Fruit fly (Drosophila melanogaster) whole organism, embryonic: ENCODE results near the gene Pvr.

Experiments used
- CG11504 ChIP-seq: fragments of 200-800 bp; sonication (Bioruptor generic); optimal IDR thresholded peaks from 3 replicates; lab custom pipeline; 2019; ENCODE audit warnings: missing biosample characterization, mild to moderate bottlenecking, missing genetic modification characterization, moderate library complexity
- CG11560 ChIP-seq: fragments of 200-800 bp; sonication (Bioruptor generic); IDR thresholded peaks from 3 replicates; pipeline ENCODE4 v1.3.6; 2022; ENCODE audit warnings: missing biosample characterization, missing genetic modification characterization
- CG13287 ChIP-seq: fragments of 200-800 bp; sonication (Bioruptor generic); IDR thresholded peaks from 2 replicates; pipeline ENCODE4 v1.3.6; 2022; ENCODE audit warnings: missing biosample characterization, missing genetic modification characterization; ENCODE audit not compliant: partially characterized antibody
- CG14860 ChIP-seq: fragments of 200-800 bp; sonication (Bioruptor generic); IDR thresholded peaks from 3 replicates; pipeline ENCODE4 v1.3.6; 2022; ENCODE audit warnings: missing biosample characterization, missing genetic modification characterization; ENCODE audit not compliant: partially characterized antibody
- CG17385 ChIP-seq: fragments of 200-800 bp; sonication (Bioruptor generic); optimal IDR thresholded peaks from 3 replicates; lab custom pipeline; 2018; ENCODE audit warnings: missing biosample characterization, mild to moderate bottlenecking, missing genetic modification characterization
- CG2712 ChIP-seq: fragments of 200-800 bp; optimal IDR thresholded peaks from 3 replicates; lab custom pipeline; 2019; ENCODE audit warnings: missing biosample characterization, mild to moderate bottlenecking, missing genetic modification characterization, moderate library complexity
- CG34224 ChIP-seq: fragments of 200-800 bp; sonication (Bioruptor generic); IDR thresholded peaks from 3 replicates; pipeline ENCODE4 v1.3.6; 2022; ENCODE audit warnings: missing biosample characterization, missing genetic modification characterization; ENCODE audit not compliant: partially characterized antibody
- CG3995 ChIP-seq: fragments of 200-800 bp; sonication (Bioruptor generic); optimal IDR thresholded peaks from 3 replicates; lab custom pipeline; 2016; ENCODE audit warnings: missing biosample characterization, missing genetic modification characterization
- CG4617 ChIP-seq: fragments of 200-800 bp; sonication (Bioruptor generic); optimal IDR thresholded peaks from 3 replicates; lab custom pipeline; 2016; ENCODE audit warnings: missing biosample characterization, missing genetic modification characterization, borderline replicate concordance
- CG9817 ChIP-seq: fragments of 200-800 bp; sonication (Bioruptor generic); optimal IDR thresholded peaks from 2 replicates; lab custom pipeline; 2018; ENCODE audit warnings: missing biosample characterization, mild to moderate bottlenecking, missing genetic modification characterization, moderate library complexity
- Dp ChIP-seq: fragments of 200-800 bp; sonication (Bioruptor generic); optimal IDR thresholded peaks from 2 replicates; lab custom pipeline; 2018; ENCODE audit warnings: missing biosample characterization, mild to moderate bottlenecking, missing genetic modification characterization, moderate library complexity
- E2f2 ChIP-seq: fragments of 200-800 bp; sonication (Bioruptor generic); IDR thresholded peaks from 2 replicates; pipeline ENCODE4 v1.3.6; 2022; ENCODE audit warnings: missing biosample characterization, missing genetic modification characterization
- ERR ChIP-seq: fragments of 200-800 bp; sonication (Bioruptor generic); optimal IDR thresholded peaks from 2 replicates; lab custom pipeline; 2016; ENCODE audit warnings: missing biosample characterization, missing genetic modification characterization
- Hmx ChIP-seq: fragments of 200-800 bp; sonication (Bioruptor generic); optimal IDR thresholded peaks from 2 replicates; lab custom pipeline; 2016; ENCODE audit warnings: missing biosample characterization, missing genetic modification characterization
- Jarid2 ChIP-seq: fragments of 200-800 bp; sonication (Bioruptor generic); optimal IDR thresholded peaks from 3 replicates; lab custom pipeline; 2017; ENCODE audit warnings: mild to moderate bottlenecking, missing biosample characterization, missing genetic modification reagents, missing genetic modification characterization
- Kr ChIP-seq: fragments of 200-800 bp; sonication (Bioruptor generic); optimal IDR thresholded peaks from 2 replicates; lab custom pipeline; 2017; ENCODE audit warnings: missing biosample characterization, mild to moderate bottlenecking, missing genetic modification characterization
- MBD-R2 ChIP-seq: fragments of 200-800 bp; sonication (Bioruptor generic); IDR thresholded peaks from 2 replicates; pipeline ENCODE4 v1.3.6; 2022; ENCODE audit warnings: missing biosample characterization, missing genetic modification characterization
- Med ChIP-seq: fragments of 200-800 bp; sonication (Bioruptor generic); peaks from one replicate; lab custom pipeline; 2016; ENCODE audit warnings: missing biosample characterization, missing genetic modification characterization, mild to moderate bottlenecking, inconsistent platforms, moderate library complexity
- Meics ChIP-seq: fragments of 200-800 bp; sonication (Bioruptor generic); optimal IDR thresholded peaks from 2 replicates; lab custom pipeline; 2017; ENCODE audit warnings: missing biosample characterization, mild to moderate bottlenecking, missing genetic modification characterization
- NC2β ChIP-seq: fragments of 200-800 bp; sonication (Bioruptor generic); optimal IDR thresholded peaks from 2 replicates; lab custom pipeline; 2016; ENCODE audit warnings: missing biosample characterization, missing genetic modification characterization
- Sin3A ChIP-seq: fragments of >200 bp; optimal IDR thresholded peaks from 2 replicates; lab custom pipeline; 2018
- Usf ChIP-seq: fragments of 200-800 bp; sonication (Bioruptor generic); optimal IDR thresholded peaks from 2 replicates; lab custom pipeline; 2017; ENCODE audit warnings: missing genotype, missing biosample characterization, missing genetic modification characterization
- amos ChIP-seq: fragments of 200-800 bp; sonication (Bioruptor generic); IDR thresholded peaks from 2 replicates; pipeline ENCODE4 v1.3.6; 2022; ENCODE audit warnings: missing biosample characterization, missing genetic modification characterization; ENCODE audit not compliant: partially characterized antibody
- crp ChIP-seq, 2 experiments: fragments of 200-800 bp; sonication (Bioruptor generic); optimal IDR thresholded peaks; 2 replicates in 1 of 2; 3 replicates in 1 of 2; lab custom pipeline; 2017; ENCODE audit warnings: missing biosample characterization in 2 of 2, missing genetic modification characterization in 2 of 2, mild to moderate bottlenecking in 1 of 2, moderate library complexity in 1 of 2
- disco-r ChIP-seq: fragments of 200-800 bp; sonication (Bioruptor generic); optimal IDR thresholded peaks from 2 replicates; lab custom pipeline; 2016; ENCODE audit warnings: missing biosample characterization, missing genetic modification characterization
- grn ChIP-seq: fragments of 200-800 bp; sonication (Bioruptor generic); optimal IDR thresholded peaks from 3 replicates; lab custom pipeline; 2017; ENCODE audit warnings: missing biosample characterization, missing genetic modification characterization
- gsb ChIP-seq: fragments of 200-800 bp; sonication (Bioruptor generic); IDR thresholded peaks from 2 replicates; pipeline ENCODE4 v1.3.6; 2022; ENCODE audit warnings: missing biosample characterization, missing genetic modification characterization
- ken ChIP-seq: fragments of 200-800 bp; sonication (Bioruptor generic); IDR thresholded peaks from 3 replicates; pipeline ENCODE4 v1.3.6; 2022; ENCODE audit warnings: missing biosample characterization, missing genetic modification characterization
- knrl ChIP-seq: fragments of 200-800 bp; sonication (Bioruptor generic); IDR thresholded peaks from 3 replicates; pipeline ENCODE4 v1.3.6; 2022; ENCODE audit warnings: missing biosample characterization, missing genetic modification characterization; ENCODE audit not compliant: partially characterized antibody
- onecut ChIP-seq: fragments of 200-800 bp; sonication (Bioruptor generic); IDR thresholded peaks from 2 replicates; pipeline ENCODE4 v1.3.6; 2022; ENCODE audit warnings: missing biosample characterization, missing genetic modification characterization
- pan ChIP-seq, 4 experiments: fragments of >200 bp in 3 of 4; fragments of 200-800 bp in 1 of 4; sonication (Bioruptor generic) in 1 of 4; optimal IDR thresholded peaks in 3 of 4; IDR thresholded peaks in 1 of 4; 2 replicates each; pipeline versions ENCODE4 v1.3.6 to Lab custom; 2017 to 2022; ENCODE audit warnings: missing biosample characterization in 2 of 4, missing genetic modification characterization in 2 of 4, mixed read lengths in 1 of 4
- phol ChIP-seq: fragments of 200-800 bp; sonication (Bioruptor generic); optimal IDR thresholded peaks from 3 replicates; lab custom pipeline; 2018; ENCODE audit warnings: missing biosample characterization, mild to moderate bottlenecking, missing genetic modification characterization, moderate library complexity
- pzg ChIP-seq: fragments of 200-800 bp; sonication (Bioruptor generic); optimal IDR thresholded peaks from 3 replicates; lab custom pipeline; 2018; ENCODE audit warnings: missing biosample characterization, mild to moderate bottlenecking, missing genetic modification characterization, moderate library complexity
- ranshi ChIP-seq: fragments of 200-800 bp; sonication (Bioruptor generic); IDR thresholded peaks from 2 replicates; pipeline ENCODE4 v1.3.6; 2022; ENCODE audit warnings: missing biosample characterization, missing genetic modification characterization
- sna ChIP-seq: fragments of 200-800 bp; sonication (Bioruptor generic); IDR thresholded peaks from 2 replicates; pipeline ENCODE4 v1.3.6; 2022; ENCODE audit warnings: missing biosample characterization, missing genetic modification characterization; ENCODE audit not compliant: partially characterized antibody
- sqz ChIP-seq: fragments of 200-800 bp; sonication (Bioruptor generic); optimal IDR thresholded peaks from 3 replicates; lab custom pipeline; 2018; ENCODE audit warnings: missing biosample characterization, mild to moderate bottlenecking, missing genetic modification characterization
- unc-4 ChIP-seq: fragments of 200-800 bp; sonication (Bioruptor generic); IDR thresholded peaks from 2 replicates; pipeline ENCODE4 v1.3.6; 2022; ENCODE audit warnings: missing biosample characterization, missing genetic modification characterization; ENCODE audit not compliant: partially characterized antibody

The Pvr gene

DNA sequence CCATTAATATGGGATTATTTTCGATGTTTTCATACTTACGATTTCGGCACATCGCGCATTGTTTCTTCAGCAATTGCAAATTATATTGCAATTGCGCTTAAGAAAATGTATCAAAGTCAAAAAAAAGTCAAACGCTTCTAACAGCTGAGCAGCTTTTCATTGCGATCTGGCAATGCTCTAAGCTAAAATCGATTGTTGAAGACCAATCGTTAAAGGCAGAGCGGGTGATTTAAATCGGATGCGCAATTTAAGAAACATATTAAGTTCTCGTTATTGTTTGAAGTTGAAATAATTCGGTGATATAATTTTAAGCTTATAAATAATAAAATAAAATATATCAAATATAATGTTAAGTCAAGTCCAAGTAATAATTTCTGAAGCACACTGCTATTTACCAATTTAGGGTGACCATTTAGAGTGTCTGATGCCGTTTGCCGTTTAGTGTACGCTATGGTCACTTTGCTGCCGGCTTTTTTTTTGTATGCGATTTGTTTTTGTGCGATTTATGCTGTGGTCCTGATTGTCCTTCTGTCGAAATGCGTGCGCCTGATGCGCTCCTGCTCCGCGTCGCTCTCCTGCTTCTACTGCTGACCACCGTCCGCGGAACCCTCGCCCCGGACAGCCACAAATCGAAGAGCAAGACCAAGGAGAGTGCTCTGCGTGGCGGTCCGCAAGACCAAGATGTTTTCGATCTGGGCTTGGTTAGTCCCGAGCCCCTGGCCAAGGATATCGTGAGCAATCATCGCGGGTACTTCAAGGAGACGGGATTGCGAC lies 42.7 kb downstream of the Pvr start, which contains the start of the genes CG8475 and CG8460 (continued):
- TF ChIP-seq CG9817 (tag; lab: Kevin White, UChicago) = no peak
- peak; percentile 91 for TF ChIP-seq Dp (GFP tag; lab: Kevin White, UChicago)
- TF ChIP-seq CG4617 = peak; percentile 15
- peak; percentile 70 for TF ChIP-seq Med (GFP tag; lab: Kevin White, UChicago)
- TF ChIP-seq ranshi = peak; percentile 75
- no peak for TF ChIP-seq CG11504 (tag; lab: Kevin White, UChicago)
- peak; percentile 83 for TF ChIP-seq ERR
- no peak for TF ChIP-seq pan (optimal IDR thresholded peaks at IDR 0.05; lab: Kevin White, UChicago)
- TF ChIP-seq pan (GFP tag; optimal IDR thresholded peaks at IDR 0.05 in 1 of 2, IDR thresholded peaks at IDR 0.05 in 1 of 2) = no peak
- TF ChIP-seq crp (GFP tag; optimal IDR thresholded peaks at IDR 0.05; lab: Kevin White, UChicago) = peak; percentile 33 to 90
- TF ChIP-seq knrl (GFP tag; lab: Robert Waterston, UW) = 0 out of 3 replicates have a peak, but pooled peaks have one; percentile 36
- no peak for TF ChIP-seq CG11560 (tag; lab: Robert Waterston, UW)
- TF ChIP-seq Sin3A (lab: Kevin White, UChicago) = peak; percentile 18
- no peak for TF ChIP-seq gsb (GFP tag; lab: Robert Waterston, UW)
- no peak for TF ChIP-seq phol (tag; lab: Kevin White, UChicago)
- no peak for TF ChIP-seq CG17385 (GFP tag; lab: Kevin White, UChicago)
- TF ChIP-seq MBD-R2 (GFP tag; lab: Robert Waterston, UW) = peak; percentile 51; the same call in 1 of the 2 replicates
- no peak for TF ChIP-seq disco-r (GFP tag; lab: Kevin White, UChicago)
- peak; percentile 57; the same call in 2 of the 3 replicates for TF ChIP-seq CG34224 (GFP tag; lab: Robert Waterston, UW)
- peak; percentile 57 for TF ChIP-seq unc-4 (GFP tag; lab: Robert Waterston, UW)
- TF ChIP-seq grn = no peak
- peak; percentile 35; the same call in 1 of the 2 replicates for TF ChIP-seq amos (GFP tag; lab: Robert Waterston, UW)
- peak; percentile 66 for TF ChIP-seq CG13287 (GFP tag; lab: Robert Waterston, UW)
- TF ChIP-seq CG3995 (GFP tag; lab: Kevin White, UChicago) = peak; percentile 89
- no peak for TF ChIP-seq Usf (GFP tag; lab: Kevin White, UChicago)
- TF ChIP-seq E2f2 = peak; percentile 94
- TF ChIP-seq sqz (GFP tag; lab: Kevin White, UChicago) = peak; percentile 97
- peak; percentile 57 for TF ChIP-seq pzg (GFP tag; lab: Kevin White, UChicago)
- peak; percentile 51 for TF ChIP-seq onecut

DNA sequence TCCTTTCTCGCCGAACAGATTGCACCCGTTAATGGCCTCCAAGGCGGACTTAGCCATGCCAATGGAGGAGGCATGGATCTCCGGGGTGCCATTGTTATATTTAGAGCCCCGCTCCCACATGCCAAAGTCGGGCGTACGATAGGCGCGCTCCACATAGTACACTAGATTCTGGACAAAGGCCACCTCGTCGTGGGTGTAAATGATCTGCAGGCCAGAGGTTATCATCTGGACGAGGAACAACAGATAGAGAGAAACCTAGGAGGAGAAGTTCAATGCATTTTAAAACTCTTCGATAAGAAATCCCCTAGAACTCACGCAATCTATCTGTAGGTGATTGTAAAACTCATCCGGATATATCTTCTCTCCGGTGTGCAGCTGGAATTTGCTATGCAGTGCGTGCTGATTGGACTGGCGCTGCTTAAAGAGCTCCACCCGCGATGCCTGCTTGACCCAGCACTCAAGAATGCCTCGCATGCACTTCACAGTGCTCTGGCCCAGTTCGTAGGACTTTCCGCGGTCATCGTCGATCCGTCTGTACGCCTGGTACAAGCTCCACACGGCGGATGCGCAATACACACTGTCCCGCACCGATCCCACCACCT lies 43.9 kb downstream of the Pvr start:
- TF ChIP-seq CG2712 (tag; lab: Kevin White, UChicago) (no peak), Sin3A (lab: Kevin White, UChicago) (no peak), Meics (GFP tag; lab: Kevin White, UChicago) (no peak), CG14860 (0 out of 3 replicates have a peak, but pooled peaks have one; percentile 35), Jarid2 (GFP tag; lab: Kevin White, UChicago) (no peak), ken (GFP tag; lab: Robert Waterston, UW) (peak; percentile 31; the same call in 1 of the 3 replicates), Kr (GFP tag; lab: Kevin White, UChicago) (no peak), amos (GFP tag; lab: Robert Waterston, UW) (no peak), Hmx (no peak), sna (GFP tag; lab: Robert Waterston, UW) (no peak), NC2β (GFP tag; lab: Kevin White, UChicago) (no peak)
